Worm (Caenorhabditis elegans) whole organism, L4/young adult: ENCODE measurements around the gene Y39A3B.7.

ENCODE experiments used
- W03F9.2 ChIP-seq: fragments of 150-350 bp; optimal IDR thresholded peaks from 2 replicates; lab custom pipeline; 2014; ENCODE audit warnings: missing biosample characterization, missing genetic modification characterization
- dao-5 ChIP-seq: sonication (generic microtip); optimal IDR thresholded peaks from 2 replicates; lab custom pipeline; 2016; ENCODE audit warnings: missing genotype, missing genetic modification characterization, moderate library complexity, missing compliant biosample characterization
- him-1 ChIP-seq: sonication (generic microtip); optimal IDR thresholded peaks from 2 replicates; lab custom pipeline; 2016; ENCODE audit warnings: missing genotype, missing genetic modification reagents, missing genetic modification characterization, missing compliant biosample characterization

Y39A3B.7 gene

DNA sequence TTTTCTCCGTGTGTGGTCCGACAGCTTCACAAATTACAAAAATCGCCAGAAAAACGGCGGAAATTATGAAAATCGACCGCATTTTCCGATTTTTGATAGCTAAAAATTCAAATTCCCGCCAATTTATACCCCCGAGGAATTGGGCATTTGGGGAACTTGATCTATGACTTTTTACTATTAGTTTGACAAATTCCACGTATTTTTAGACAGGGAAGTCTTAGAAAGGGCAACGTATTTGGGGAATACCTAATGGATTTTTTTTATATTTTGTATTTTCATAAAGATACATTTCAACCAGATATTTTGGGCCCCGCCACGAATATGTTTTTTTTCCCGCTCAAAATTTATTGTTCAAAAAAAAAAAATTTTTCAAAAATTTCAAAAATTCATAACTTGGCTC lies at the start of gene Y39A3B.7:
Y39A3B.7 (minus strand) TSS at position 101 of the 400 bp plus-strand sequence.
- TF ChIP-seq him-1 (tag; lab: Kevin White, UChicago), result no peak
- TF ChIP-seq W03F9.2 (tag; lab: Kevin White, UChicago), result no peak
- TF ChIP-seq dao-5 (tag; lab: Kevin White, UChicago), result no peak

DNA sequence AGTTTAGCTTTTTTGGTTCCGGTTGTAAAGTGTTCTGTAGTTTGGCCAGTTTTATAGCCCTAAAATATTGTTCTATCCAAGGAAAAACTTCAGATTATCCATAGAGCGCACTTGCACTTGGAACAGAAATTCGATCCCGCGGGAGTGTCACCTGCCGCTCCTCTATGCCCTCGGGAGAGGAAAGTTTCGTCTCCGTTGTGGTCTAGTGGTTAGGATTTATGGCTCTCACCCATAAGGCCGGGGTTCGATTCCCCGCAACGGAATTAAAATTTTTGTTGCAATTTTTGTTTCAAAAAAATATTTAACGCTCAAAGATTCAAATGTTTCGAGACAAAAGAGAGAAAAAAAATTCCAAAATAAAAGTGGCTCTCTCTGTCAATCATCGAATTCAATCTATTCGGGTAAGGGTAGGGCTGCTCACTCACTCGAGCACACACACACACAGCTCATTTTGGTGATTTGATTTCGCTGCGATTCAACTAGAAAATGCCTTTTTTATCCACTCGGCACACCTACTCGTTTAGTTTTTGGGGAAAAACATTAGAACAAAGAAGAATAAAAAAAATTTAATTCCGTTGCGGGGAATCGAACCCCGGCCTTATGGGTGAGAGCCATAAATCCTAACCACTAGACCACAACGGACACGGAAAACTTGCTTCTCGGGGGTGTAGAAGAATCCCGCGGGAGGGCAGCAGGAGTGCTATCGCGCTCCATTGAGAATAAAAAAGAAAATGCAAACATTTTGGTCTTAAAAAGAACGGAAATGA lies 47.8 kb upstream of the Y39A3B.7 start:
- no peak for TF ChIP-seq W03F9.2 (tag; lab: Kevin White, UChicago)
- no peak for TF ChIP-seq him-1 (tag; lab: Kevin White, UChicago)
- TF ChIP-seq dao-5 (tag; lab: Kevin White, UChicago), result no peak

DNA sequence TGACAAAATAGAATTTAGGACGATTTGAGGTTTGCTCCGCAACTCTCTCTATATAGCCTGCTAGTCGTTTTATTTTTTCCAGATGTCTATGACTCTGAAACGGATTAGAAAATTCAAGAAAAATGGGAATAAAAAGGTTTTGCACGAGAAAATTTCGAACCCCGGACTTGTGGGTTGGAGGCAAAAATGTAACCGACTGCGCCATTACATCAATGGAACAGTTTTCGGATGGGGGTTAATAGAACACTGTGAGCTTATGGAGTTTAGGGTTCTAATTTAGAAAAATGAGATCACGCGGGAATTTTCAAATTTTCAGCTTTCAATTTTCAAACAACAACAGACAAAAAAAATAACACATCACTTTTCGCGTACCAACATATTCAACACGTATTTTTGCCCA lies 47.0 kb upstream of the Y39A3B.7 start:
- TF ChIP-seq him-1 (tag; lab: Kevin White, UChicago) (no peak), W03F9.2 (tag; lab: Kevin White, UChicago) (no peak), dao-5 (tag; lab: Kevin White, UChicago) (no peak)

DNA sequence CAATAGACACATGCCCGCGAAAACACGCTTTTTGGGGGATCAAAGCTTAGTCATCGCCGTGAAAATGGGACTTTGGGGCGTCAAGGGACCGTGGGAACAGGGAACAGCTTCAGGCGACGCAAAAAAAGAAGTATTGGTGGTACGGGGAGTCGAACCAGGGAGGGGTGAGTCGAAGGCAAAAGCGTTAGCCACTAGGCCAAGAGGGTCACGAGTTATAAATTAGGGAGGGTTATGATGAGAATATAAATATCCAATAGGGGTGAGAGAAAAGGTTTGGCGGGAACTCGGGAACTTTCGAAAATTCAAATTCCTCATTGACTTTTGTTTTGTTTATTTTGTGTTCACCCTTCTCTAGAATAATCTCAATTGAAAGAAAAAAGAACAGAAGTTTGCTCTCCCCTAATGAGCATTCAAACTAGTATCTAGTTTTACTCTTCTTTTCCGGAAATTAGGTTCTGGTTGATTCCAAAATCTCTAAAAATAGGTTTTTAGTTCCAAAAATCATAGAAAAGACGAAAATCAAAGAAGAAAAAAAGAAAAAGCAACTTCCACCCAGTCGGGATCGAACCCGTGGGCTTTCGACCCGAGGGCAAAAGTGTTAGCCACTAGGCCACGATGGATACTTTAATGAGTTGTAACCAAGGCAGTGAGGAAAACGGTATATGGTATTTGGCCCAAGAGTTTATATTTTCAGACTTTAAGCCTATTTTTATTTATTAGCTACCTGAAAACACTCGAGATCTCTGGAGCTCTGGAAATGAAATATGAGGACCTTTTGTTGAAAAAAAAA lies 46.2 kb upstream of the Y39A3B.7 start:
- TF ChIP-seq dao-5 (tag; lab: Kevin White, UChicago), result no peak
- no peak for TF ChIP-seq W03F9.2 (tag; lab: Kevin White, UChicago)
- TF ChIP-seq him-1 (tag; lab: Kevin White, UChicago), result no peak

DNA sequence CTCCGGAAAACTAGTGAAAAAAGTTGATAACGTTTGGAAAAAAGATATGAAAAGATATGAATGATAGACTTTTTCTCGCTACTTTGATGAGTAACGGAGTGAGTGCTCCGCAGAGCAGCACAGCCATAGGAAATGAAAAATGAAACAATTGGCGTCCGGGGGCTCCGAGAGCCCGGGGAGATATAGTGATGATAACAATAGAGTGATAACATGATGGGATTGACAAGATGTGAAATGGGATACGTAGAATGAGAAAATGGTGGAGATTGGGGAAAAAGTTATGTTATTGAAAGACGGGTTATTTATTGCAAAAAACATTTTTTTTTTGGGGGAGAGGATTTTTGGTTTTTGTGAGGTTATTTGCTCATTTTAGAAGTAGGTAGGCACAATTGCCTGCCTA lies 42.8 kb upstream of the Y39A3B.7 start:
- no peak for TF ChIP-seq dao-5 (tag; lab: Kevin White, UChicago)
- no peak for TF ChIP-seq W03F9.2 (tag; lab: Kevin White, UChicago)
- TF ChIP-seq him-1 (tag; lab: Kevin White, UChicago), result no peak

DNA sequence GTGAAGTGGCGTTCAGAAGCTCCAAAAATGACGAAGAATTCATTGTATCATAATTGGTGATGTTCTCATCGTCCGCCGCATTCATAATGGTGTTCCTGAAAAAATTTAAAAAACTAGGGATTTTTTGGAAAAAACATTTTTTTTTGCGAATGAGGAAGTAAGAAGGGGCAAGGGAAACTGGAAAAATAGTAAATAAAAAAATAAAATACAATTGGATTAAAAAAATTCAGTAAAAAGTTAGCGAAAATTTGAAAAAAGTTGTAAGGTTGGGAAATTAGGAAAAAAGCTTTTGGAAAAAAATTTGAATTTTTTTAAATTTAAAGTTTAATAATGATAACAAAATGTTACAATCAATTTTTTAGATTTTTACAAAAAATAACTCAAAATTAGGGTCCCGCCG lies 36.7 kb upstream of the Y39A3B.7 start, which contains the start of gene ckr-2:
ckr-2 (minus strand) TSS at position 101 of the 400 bp plus-strand sequence.
- no peak for TF ChIP-seq W03F9.2 (tag; lab: Kevin White, UChicago)
- TF ChIP-seq dao-5 (tag; lab: Kevin White, UChicago), result no peak
- no peak for TF ChIP-seq him-1 (tag; lab: Kevin White, UChicago)

DNA sequence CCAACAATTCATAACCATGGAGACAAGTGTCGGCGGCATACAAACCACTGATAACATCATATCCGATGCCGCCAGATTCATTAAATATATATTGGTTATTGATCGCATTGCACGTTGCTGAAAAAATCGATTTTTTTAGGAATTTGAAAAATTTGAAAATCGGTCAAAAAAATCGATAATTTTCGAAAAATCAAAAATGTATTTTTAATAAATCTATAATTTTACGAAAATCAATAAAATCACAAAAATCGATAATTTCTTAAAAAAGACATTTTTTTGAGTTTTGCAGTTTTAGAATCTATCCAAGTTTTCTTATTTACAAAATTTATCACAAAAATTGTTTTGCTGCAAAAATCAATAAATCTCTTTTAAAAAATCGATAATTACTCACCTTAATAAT lies 30.7 kb upstream of the Y39A3B.7 start:
- TF ChIP-seq dao-5 (tag; lab: Kevin White, UChicago) (no peak), him-1 (tag; lab: Kevin White, UChicago) (no peak), W03F9.2 (tag; lab: Kevin White, UChicago) (no peak)

DNA sequence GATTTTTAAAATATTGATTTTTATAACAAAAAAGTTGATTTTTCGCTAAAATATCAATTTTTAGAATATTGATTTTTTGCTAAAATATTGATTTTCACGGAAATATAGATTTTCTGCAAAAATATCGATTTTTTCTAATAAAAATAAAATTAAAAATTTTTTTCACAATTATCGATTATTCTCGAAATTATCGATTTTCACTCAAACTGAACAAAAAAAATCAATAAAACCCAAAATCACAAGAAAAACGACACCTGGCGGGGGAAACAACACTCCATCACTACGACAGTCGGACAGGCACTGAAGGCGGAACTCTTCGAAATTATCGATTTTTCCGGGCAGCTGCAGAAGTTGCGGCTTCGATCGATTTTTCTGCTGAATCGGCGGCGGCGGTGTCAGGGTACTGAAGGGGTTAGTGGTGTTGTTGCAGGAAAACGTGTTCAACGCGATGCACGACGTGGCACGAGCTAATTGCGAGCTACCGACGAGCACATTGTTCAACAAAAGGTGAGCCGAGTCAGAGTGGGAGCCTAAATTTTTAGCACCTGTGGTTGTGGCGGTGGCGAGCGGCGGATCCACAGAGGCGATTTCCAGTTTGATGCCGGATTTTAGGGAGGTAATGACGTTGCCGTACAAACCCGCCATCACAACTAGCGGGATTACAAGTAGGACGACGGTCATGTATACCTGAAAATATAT lies 28.5 kb upstream of the Y39A3B.7 start:
- TF ChIP-seq him-1 (tag; lab: Kevin White, UChicago), result no peak
- TF ChIP-seq W03F9.2 (tag; lab: Kevin White, UChicago), result no peak
- no peak for TF ChIP-seq dao-5 (tag; lab: Kevin White, UChicago)

DNA sequence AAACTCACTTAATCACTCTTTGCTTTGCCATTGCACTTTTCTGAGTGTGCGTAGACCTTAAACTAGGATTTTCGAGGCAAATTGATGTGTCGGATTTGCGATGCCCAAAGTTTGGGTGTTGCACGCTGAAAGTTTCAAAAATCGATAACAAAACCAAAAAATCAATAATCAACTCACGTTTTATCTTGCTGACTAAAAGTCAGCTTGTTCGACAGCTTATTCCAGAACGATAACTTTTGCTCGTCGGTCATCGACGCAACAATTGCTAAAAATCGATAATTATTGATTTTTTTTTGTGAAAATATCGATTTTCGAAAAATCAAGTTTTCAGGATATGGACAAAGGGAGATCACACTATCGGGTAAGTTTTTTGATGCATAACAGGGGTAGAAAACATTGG lies 27.8 kb upstream of the Y39A3B.7 start:
- TF ChIP-seq W03F9.2 (tag; lab: Kevin White, UChicago) (no peak), him-1 (tag; lab: Kevin White, UChicago) (no peak), dao-5 (tag; lab: Kevin White, UChicago) (no peak)

DNA sequence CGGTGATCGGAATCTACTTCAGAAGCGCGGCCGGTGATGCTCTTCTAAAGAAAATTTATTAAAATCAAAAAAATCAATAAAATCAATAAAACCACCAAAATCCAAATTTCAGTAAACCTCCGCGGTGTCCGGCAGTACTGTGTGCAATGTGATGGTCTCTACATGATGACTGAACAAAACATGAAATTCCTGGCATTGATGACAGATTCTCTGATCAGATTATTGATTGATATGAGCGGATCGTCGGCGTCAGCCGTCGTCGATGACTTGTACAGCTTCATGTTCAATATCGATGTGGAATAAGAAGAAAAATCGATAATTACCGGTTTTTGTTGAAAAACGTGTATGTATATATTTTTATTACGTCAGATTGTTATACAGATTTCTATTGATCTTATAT lies 24.1 kb upstream of the Y39A3B.7 start:
- TF ChIP-seq dao-5 (tag; lab: Kevin White, UChicago), result no peak
- TF ChIP-seq him-1 (tag; lab: Kevin White, UChicago), result no peak
- no peak for TF ChIP-seq W03F9.2 (tag; lab: Kevin White, UChicago)

DNA sequence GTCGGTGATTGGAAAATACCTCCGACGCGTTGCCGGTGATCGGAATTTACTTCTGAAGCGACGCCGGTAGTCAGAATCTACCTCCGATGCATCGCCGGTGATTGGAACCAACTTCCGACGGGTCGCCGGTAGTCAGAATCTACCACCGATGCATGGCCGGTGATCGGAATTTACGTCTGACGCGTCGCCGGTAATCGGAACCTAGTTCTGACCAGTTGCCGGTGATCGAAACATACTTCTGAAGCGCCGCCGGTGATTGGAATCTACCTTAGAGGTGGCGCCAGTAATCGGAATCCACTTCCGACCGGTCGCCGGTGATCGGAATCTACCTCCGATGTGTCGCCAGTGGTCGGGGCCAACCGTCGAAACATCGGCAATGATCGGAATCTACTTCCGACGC lies 23.6 kb upstream of the Y39A3B.7 start:
- no peak for TF ChIP-seq him-1 (tag; lab: Kevin White, UChicago)
- TF ChIP-seq W03F9.2 (tag; lab: Kevin White, UChicago), result no peak
- no peak for TF ChIP-seq dao-5 (tag; lab: Kevin White, UChicago)

DNA sequence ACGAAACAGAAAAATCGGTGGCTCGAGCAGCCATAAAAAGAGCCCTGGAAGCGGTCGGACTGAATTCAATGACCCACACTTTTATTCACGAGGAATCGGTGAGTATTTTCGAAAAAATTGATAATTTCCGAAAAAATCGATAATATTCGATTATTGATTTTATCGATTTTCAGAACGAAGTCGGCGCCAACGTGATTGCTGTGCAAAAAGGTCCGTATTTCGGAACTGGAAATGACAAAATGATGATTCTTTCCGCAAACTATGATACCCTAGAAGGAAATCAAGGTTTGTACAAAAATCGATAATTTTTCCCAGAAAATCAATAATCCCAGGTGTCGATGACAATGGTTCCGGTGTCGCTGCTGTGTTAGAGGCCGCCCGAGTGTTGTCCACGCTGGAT lies 22.2 kb upstream of the Y39A3B.7 start:
- TF ChIP-seq dao-5 (tag; lab: Kevin White, UChicago) (no peak), W03F9.2 (tag; lab: Kevin White, UChicago) (no peak), him-1 (tag; lab: Kevin White, UChicago) (no peak)

DNA sequence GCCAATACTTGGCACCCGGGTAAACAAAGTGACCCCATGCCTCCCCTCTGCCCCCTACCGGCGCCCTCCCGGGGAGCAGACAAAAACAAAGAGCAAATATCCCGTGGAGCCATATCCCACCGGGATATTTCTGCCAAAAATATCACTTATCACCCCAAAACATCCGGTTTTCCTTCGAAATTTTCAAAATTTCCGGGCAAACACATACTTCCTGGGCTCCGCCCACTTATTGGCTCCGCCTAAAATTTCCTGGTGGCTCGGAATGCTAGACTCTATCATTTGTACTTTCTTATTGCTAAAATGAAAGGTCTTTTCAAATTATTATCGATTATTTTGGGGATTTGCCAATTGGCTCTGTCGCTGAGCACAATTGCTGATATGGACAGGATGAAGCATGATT lies 21.0 kb upstream of the Y39A3B.7 start, which contains the start of gene Y39A3B.1:
Y39A3B.1 (plus strand) TSS at position 301 of the 400 bp plus-strand sequence.
- TF ChIP-seq him-1 (tag; lab: Kevin White, UChicago), result no peak
- no peak for TF ChIP-seq dao-5 (tag; lab: Kevin White, UChicago)
- TF ChIP-seq W03F9.2 (tag; lab: Kevin White, UChicago), result no peak
